Fruit fly (Drosophila melanogaster): ENCODE results near the gene CG4496.

The CG4496 gene

DNA sequence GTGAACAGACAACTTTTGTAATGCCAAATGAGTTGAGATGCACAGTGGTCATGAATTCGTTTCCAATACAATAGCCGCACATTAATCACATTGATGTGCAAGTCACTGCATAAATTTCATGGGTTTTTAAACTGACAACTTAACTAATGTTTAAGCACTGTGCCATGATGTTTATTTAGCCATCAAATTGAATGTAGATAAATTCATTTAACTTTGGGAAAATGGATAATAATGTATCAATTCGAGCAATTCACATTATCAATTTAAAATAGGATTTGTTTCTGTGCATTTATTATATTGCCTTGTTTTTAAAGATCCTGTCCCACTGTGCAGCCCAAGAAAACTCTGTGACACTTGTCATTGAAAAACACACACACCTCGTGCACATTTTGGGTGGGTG, 41.7 kb downstream of the CG4496 start (continued):
- TF ChIP-seq klu (GFP tag; IDR thresholded peaks at IDR 0.05): no peak
- peak; percentile 17 for TF ChIP-seq CG2116 (GFP tag; optimal IDR thresholded peaks at IDR 0.05)
- no peak for TF ChIP-seq hb (GFP tag; IDR thresholded peaks at IDR 0.05; ENCODE audit: partially characterized antibody)
- TF ChIP-seq prd (optimal IDR thresholded peaks at IDR 0.05): no peak
- TF ChIP-seq prd (GFP tag; IDR thresholded peaks at IDR 0.05): peak; percentile 81
- no peak for TF ChIP-seq al (GFP tag; IDR thresholded peaks at IDR 0.05)
- TF ChIP-seq sisA (GFP tag; IDR thresholded peaks at IDR 0.05): peak; percentile 68
- TF ChIP-seq maf-S (GFP tag; optimal IDR thresholded peaks at IDR 0.05): peak; percentile 45
- TF ChIP-seq chn (GFP tag; optimal IDR thresholded peaks at IDR 0.05): peak; percentile 71
- no peak for TF ChIP-seq CG1792 (GFP tag; optimal IDR thresholded peaks at IDR 0.05)
- peak; percentile 74 for TF ChIP-seq CG7556 (GFP tag; optimal IDR thresholded peaks at IDR 0.05)
- TF ChIP-seq H15 (GFP tag; IDR thresholded peaks at IDR 0.05): peak; percentile 61; the same call in 2 of the 3 replicates
- TF ChIP-seq CG10462 (GFP tag; optimal IDR thresholded peaks at IDR 0.05): peak; percentile 47
- peak; percentile 35 for TF ChIP-seq Vsx1 (GFP tag; optimal IDR thresholded peaks at IDR 0.05)
- no peak for TF ChIP-seq CG7963 (GFP tag; IDR thresholded peaks at IDR 0.05; ENCODE audit: partially characterized antibody)
- TF ChIP-seq wdn (GFP tag; IDR thresholded peaks at IDR 0.05): 0 out of 2 replicates have a peak, but pooled peaks have one; percentile 5
- TF ChIP-seq nerfin-2 (GFP tag; IDR thresholded peaks at IDR 0.05; ENCODE audit: partially characterized antibody): no peak
- no peak for TF ChIP-seq CG42726 (GFP tag; IDR thresholded peaks at IDR 0.05; ENCODE audit: partially characterized antibody)
- no peak for TF ChIP-seq CG8478 (optimal IDR thresholded peaks at IDR 0.05)
- no peak for TF ChIP-seq corto (GFP tag; optimal IDR thresholded peaks at IDR 0.05)
- TF ChIP-seq Lpt (GFP tag; optimal IDR thresholded peaks at IDR 0.05): no peak
- TF ChIP-seq Dp (GFP tag; optimal IDR thresholded peaks at IDR 0.05): no peak
- peak; percentile 73 for TF ChIP-seq CG32772 (GFP tag; IDR thresholded peaks at IDR 0.05)
- no peak for TF ChIP-seq D (optimal IDR thresholded peaks at IDR 0.05)
- peak; percentile 76 for TF ChIP-seq D (GFP tag; optimal IDR thresholded peaks at IDR 0.05)
- TF ChIP-seq CG6272 (GFP tag; IDR thresholded peaks at IDR 0.05): no peak
- TF ChIP-seq CG31224 (GFP tag; IDR thresholded peaks at IDR 0.05): no peak
- peak; percentile 29; the same call in 1 of the 2 replicates for TF ChIP-seq CG11247 (GFP tag; IDR thresholded peaks at IDR 0.05)
- TF ChIP-seq Gug (GFP tag; IDR thresholded peaks at IDR 0.05): peak; percentile 18; the same call in 1 of the 4 replicates
- TF ChIP-seq CG30431 (GFP tag; optimal IDR thresholded peaks at IDR 0.05): peak; percentile 57
- peak; percentile 29 for TF ChIP-seq CG12104 (GFP tag; optimal IDR thresholded peaks at IDR 0.05)
- TF ChIP-seq CG3726 (GFP tag; IDR thresholded peaks at IDR 0.05): peak; percentile 44; the same call in 1 of the 3 replicates
- TF ChIP-seq CG8290 (GFP tag; optimal IDR thresholded peaks at IDR 0.05): no peak
- TF ChIP-seq CG8290 (tag; optimal IDR thresholded peaks at IDR 0.05): peak in 1 of 2 experiments; percentile 58
- TF ChIP-seq gem (tag; optimal IDR thresholded peaks at IDR 0.05): peak; percentile 90
- TF ChIP-seq crc (GFP tag; optimal IDR thresholded peaks at IDR 0.05): peak; percentile 42
- TF ChIP-seq Hsf (GFP tag; optimal IDR thresholded peaks at IDR 0.05): peak; percentile 79
- no peak for TF ChIP-seq Ravus (GFP tag; IDR thresholded peaks at IDR 0.05)
- peak; percentile 73 for TF ChIP-seq pum (GFP tag; optimal IDR thresholded peaks at IDR 0.05)
- TF ChIP-seq Hmr (GFP tag; optimal IDR thresholded peaks at IDR 0.05): peak; percentile 44
- TF ChIP-seq CG18619 (GFP tag; optimal IDR thresholded peaks at IDR 0.05): peak; percentile 43
- peak; percentile 21 for TF ChIP-seq Elba2 (GFP tag; optimal IDR thresholded peaks at IDR 0.05)
- peak; percentile 38 for TF ChIP-seq trh (GFP tag; optimal IDR thresholded peaks at IDR 0.05)
- peak; percentile 72 for TF ChIP-seq Chrac-16 (GFP tag; optimal IDR thresholded peaks at IDR 0.05)

dm6 chr2L:7147212-7147611, 42.6 kb downstream of the CG4496 start:
- TF ChIP-seq oc (tag; optimal IDR thresholded peaks at IDR 0.05): peak; percentile 60
- TF ChIP-seq CG7786 (GFP tag; optimal IDR thresholded peaks at IDR 0.05): no peak
- TF ChIP-seq CG8281 (tag; optimal IDR thresholded peaks at IDR 0.05): peak; percentile 96
- TF ChIP-seq vvl (GFP tag; IDR thresholded peaks at IDR 0.05): peak; percentile 92

Data from whole organism, embryonic.